Worm (Caenorhabditis elegans): Measurements from ENCODE around the gene gly-12.

ce11 chrX:7437949-7438348, 47.7 kb upstream of the gly-12 start, which contains the start of gene C01C10.2:
- TF ChIP-seq hlh-1 (tag; optimal IDR thresholded peaks at IDR 0.05), result no peak
- TF ChIP-seq M03D4.4 (tag; optimal IDR thresholded peaks at IDR 0.05), result no peak
- no peak for TF ChIP-seq flh-1 (GFP tag; optimal IDR thresholded peaks at IDR 0.05)
- no peak for TF ChIP-seq unc-39 (tag; optimal IDR thresholded peaks at IDR 0.05)
- no peak for TF ChIP-seq drap-1 (GFP tag; optimal IDR thresholded peaks at IDR 0.05)

Measured in whole organism, mixed stage, embryonic.